Worm (Caenorhabditis elegans) whole organism, L3 larva: ENCODE measurements around the gene srh-178.
"Not testable (repeated sequence)": the region's sequence is repeated elsewhere in the genome, so short reads cannot be mapped to it uniquely, and the experiment has no call there.

ENCODE experiments used
- ZK546.5 ChIP-seq: sonication (generic microtip); optimal IDR thresholded peaks from 2 replicates; lab custom pipeline; 2017; ENCODE audit warnings: missing biosample characterization, missing genetic modification characterization
- aly-2 ChIP-seq: fragments of 150-350 bp; optimal IDR thresholded peaks from 2 replicates; lab custom pipeline; 2014; ENCODE audit warnings: missing biosample characterization, missing genetic modification characterization
- ama-1 ChIP-seq: fragments of 150-350 bp; optimal IDR thresholded peaks from 2 replicates; lab custom pipeline; 2018
- ceh-16 ChIP-seq: sonication (generic microtip); optimal IDR thresholded peaks from 2 replicates; lab custom pipeline; 2017; ENCODE audit warnings: missing biosample characterization, missing genetic modification characterization
- ceh-28 ChIP-seq: fragments of 150-350 bp; optimal IDR thresholded peaks from 2 replicates; lab custom pipeline; 2014; ENCODE audit warnings: missing biosample characterization, missing genetic modification reagents, missing genetic modification characterization
- ceh-9 ChIP-seq: sonication (generic microtip); optimal IDR thresholded peaks from 2 replicates; lab custom pipeline; 2018; ENCODE audit warnings: missing biosample characterization, missing genetic modification characterization
- egl-5 ChIP-seq: fragments of 150-350 bp; optimal IDR thresholded peaks from 2 replicates; lab custom pipeline; 2017; ENCODE audit warnings: missing biosample characterization, missing genetic modification reagents, missing genetic modification characterization, inconsistent platforms
- elt-1 ChIP-seq: fragments of 150-350 bp; optimal IDR thresholded peaks from 2 replicates; lab custom pipeline; 2014; ENCODE audit warnings: missing biosample characterization, missing genetic modification characterization
- elt-2 ChIP-seq: sonication (generic microtip); optimal IDR thresholded peaks from 2 replicates; lab custom pipeline; 2016; ENCODE audit warnings: missing genetic modification reagents, mild to moderate bottlenecking, missing genetic modification characterization, missing compliant biosample characterization
- elt-3 ChIP-seq, 3 experiments: fragments of 150-350 bp in 1 of 3; sonication (generic microtip) in 2 of 3; optimal IDR thresholded peaks; 2 replicates in 2 of 3; 4 replicates in 1 of 3; lab custom pipeline; 2014 to 2017; ENCODE audit warnings: missing biosample characterization in 3 of 3, missing genetic modification characterization in 3 of 3
- fkh-10 ChIP-seq: sonication (generic microtip); optimal IDR thresholded peaks from 2 replicates; lab custom pipeline; 2017; ENCODE audit warnings: missing biosample characterization, missing genetic modification reagents, missing genetic modification characterization
- fos-1 ChIP-seq: fragments of 150-350 bp; optimal IDR thresholded peaks from 2 replicates; lab custom pipeline; 2014; ENCODE audit warnings: missing biosample characterization, missing genetic modification characterization
- hmg-11 ChIP-seq: sonication (generic microtip); optimal IDR thresholded peaks from 2 replicates; lab custom pipeline; 2016; ENCODE audit warnings: missing genetic modification characterization, missing compliant biosample characterization
- lin-15B ChIP-seq: fragments of 150-350 bp; optimal IDR thresholded peaks from 2 replicates; lab custom pipeline; 2014; ENCODE audit warnings: missing biosample characterization, missing genetic modification characterization
- lin-39 ChIP-seq: fragments of 150-350 bp; optimal IDR thresholded peaks from 2 replicates; lab custom pipeline; 2018; ENCODE audit warnings: missing biosample characterization, missing genetic modification reagents, missing genetic modification characterization
- lsy-12 ChIP-seq: sonication (generic microtip); optimal IDR thresholded peaks from 2 replicates; lab custom pipeline; 2016; ENCODE audit warnings: mild to moderate bottlenecking, missing genetic modification characterization, missing compliant biosample characterization
- mdl-1 ChIP-seq: fragments of 150-350 bp; optimal IDR thresholded peaks from 2 replicates; lab custom pipeline; 2014; ENCODE audit warnings: missing biosample characterization, missing genetic modification characterization
- mml-1 ChIP-seq: fragments of 150-350 bp; sonication (generic microtip); optimal IDR thresholded peaks from 3 replicates; lab custom pipeline; 2014; ENCODE audit warnings: missing biosample characterization, missing genetic modification characterization
- nfya-1 ChIP-seq: sonication (generic microtip); optimal IDR thresholded peaks from 2 replicates; lab custom pipeline; 2017; ENCODE audit warnings: missing genetic modification characterization, mild to moderate bottlenecking, missing compliant biosample characterization, antibody characterized with exemption, moderate library complexity; ENCODE audit not compliant: insufficient read depth
- nhr-11 ChIP-seq: fragments of 150-350 bp; optimal IDR thresholded peaks from 2 replicates; lab custom pipeline; 2014; ENCODE audit warnings: missing biosample characterization, missing genetic modification characterization
- nhr-12 ChIP-seq: fragments of 150-350 bp; optimal IDR thresholded peaks from 2 replicates; lab custom pipeline; 2014; ENCODE audit warnings: missing biosample characterization, missing genetic modification characterization
- nhr-23 ChIP-seq: fragments of 150-350 bp; optimal IDR thresholded peaks from 2 replicates; lab custom pipeline; 2014; ENCODE audit warnings: missing biosample characterization, missing genetic modification reagents, missing genetic modification characterization
- nhr-28 ChIP-seq: fragments of 150-350 bp; optimal IDR thresholded peaks from 2 replicates; lab custom pipeline; 2014; ENCODE audit warnings: missing biosample characterization, missing genetic modification characterization
- nhr-67 ChIP-seq: fragments of 150-350 bp; optimal IDR thresholded peaks from 2 replicates; lab custom pipeline; 2014; ENCODE audit warnings: missing biosample characterization, missing genetic modification characterization
- nhr-76 ChIP-seq: fragments of 150-350 bp; sonication (generic microtip); optimal IDR thresholded peaks from 5 replicates; lab custom pipeline; 2014; ENCODE audit warnings: missing biosample characterization, missing genetic modification characterization
- nhr-77 ChIP-seq: fragments of 150-350 bp; optimal IDR thresholded peaks from 2 replicates; lab custom pipeline; 2014; ENCODE audit warnings: missing biosample characterization, missing genetic modification characterization
- pha-4 ChIP-seq: fragments of 150-350 bp; optimal IDR thresholded peaks from 2 replicates; lab custom pipeline; 2014; ENCODE audit warnings: missing biosample characterization, missing genetic modification reagents, missing genetic modification characterization
- pqm-1 ChIP-seq: fragments of 150-350 bp; optimal IDR thresholded peaks from 2 replicates; lab custom pipeline; 2017; ENCODE audit warnings: missing biosample characterization, missing genetic modification characterization, inconsistent platforms
- sea-2 ChIP-seq: fragments of 150-350 bp; sonication (generic microtip); optimal IDR thresholded peaks from 4 replicates; lab custom pipeline; 2014; ENCODE audit warnings: missing biosample characterization, missing genetic modification reagents, missing genetic modification characterization
- skn-1 ChIP-seq: fragments of 150-350 bp; optimal IDR thresholded peaks from 2 replicates; lab custom pipeline; 2014; ENCODE audit warnings: missing biosample characterization, missing genetic modification characterization
- snpc-4 ChIP-seq: fragments of 150-350 bp; optimal IDR thresholded peaks from 2 replicates; lab custom pipeline; 2014; ENCODE audit warnings: missing biosample characterization, missing genetic modification characterization
- unc-39 ChIP-seq: sonication (generic microtip); optimal IDR thresholded peaks from 4 replicates; lab custom pipeline; 2017; ENCODE audit warnings: missing biosample characterization, missing genetic modification characterization
- unc-62 ChIP-seq: fragments of 150-350 bp; sonication (generic microtip); optimal IDR thresholded peaks from 4 replicates; lab custom pipeline; 2014; ENCODE audit warnings: missing biosample characterization, missing genetic modification reagents, missing genetic modification characterization
- zag-1 ChIP-seq: fragments of 150-350 bp; optimal IDR thresholded peaks from 2 replicates; lab custom pipeline; 2014; ENCODE audit warnings: missing biosample characterization, missing genetic modification characterization
- ztf-11 ChIP-seq: fragments of 150-350 bp; optimal IDR thresholded peaks from 2 replicates; lab custom pipeline; 2014; ENCODE audit warnings: missing biosample characterization, missing genetic modification characterization
- ztf-4 ChIP-seq: fragments of 150-350 bp; optimal IDR thresholded peaks from 2 replicates; lab custom pipeline; 2014; ENCODE audit warnings: missing biosample characterization, missing genetic modification characterization

Gene srh-178

DNA sequence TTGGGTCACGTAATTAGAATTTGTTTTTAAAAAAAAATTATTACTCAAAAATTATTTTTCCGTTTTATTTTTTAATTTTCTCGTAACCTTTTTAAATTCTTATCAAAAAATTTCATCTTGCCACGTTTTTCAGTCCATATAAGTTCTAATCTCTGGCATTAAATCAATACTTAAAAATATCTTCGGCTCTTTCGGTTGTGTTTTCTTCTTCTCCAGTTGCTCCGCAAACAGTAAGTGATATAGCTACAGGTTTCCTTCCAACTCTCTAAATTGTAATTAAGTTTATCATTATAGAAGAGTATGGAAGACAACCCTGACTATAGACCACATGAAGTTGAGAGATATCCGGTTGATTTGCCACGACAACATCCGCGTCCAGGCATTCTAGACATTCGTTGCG, 36.0 kb downstream of the srh-178 start, which contains the start of gene ZK228.1:
Gene ZK228.1 (plus strand): TSS at position 301 of the 400 bp plus-strand sequence.
- TF ChIP-seq lin-15B (tag; lab: Kevin White, UChicago), result no peak
- no peak for TF ChIP-seq unc-62 (GFP tag; lab: Kevin White, UChicago)
- no peak for TF ChIP-seq fkh-10 (GFP tag; lab: Kevin White, UChicago)
- TF ChIP-seq ztf-11 (tag; lab: Kevin White, UChicago), result no peak
- TF ChIP-seq elt-2 (tag; lab: Kevin White, UChicago), result no peak
- TF ChIP-seq mdl-1, result no peak
- TF ChIP-seq egl-5 (tag; lab: Kevin White, UChicago), result no peak
- TF ChIP-seq hmg-11 (tag; lab: Kevin White, UChicago), result no peak
- no peak for TF ChIP-seq ceh-28 (tag; lab: Kevin White, UChicago)
- TF ChIP-seq nhr-28 (tag; lab: Kevin White, UChicago), result no peak
- no peak for TF ChIP-seq elt-3 (tag; optimal IDR thresholded peaks at IDR 0.05; lab: Kevin White, UChicago)

DNA sequence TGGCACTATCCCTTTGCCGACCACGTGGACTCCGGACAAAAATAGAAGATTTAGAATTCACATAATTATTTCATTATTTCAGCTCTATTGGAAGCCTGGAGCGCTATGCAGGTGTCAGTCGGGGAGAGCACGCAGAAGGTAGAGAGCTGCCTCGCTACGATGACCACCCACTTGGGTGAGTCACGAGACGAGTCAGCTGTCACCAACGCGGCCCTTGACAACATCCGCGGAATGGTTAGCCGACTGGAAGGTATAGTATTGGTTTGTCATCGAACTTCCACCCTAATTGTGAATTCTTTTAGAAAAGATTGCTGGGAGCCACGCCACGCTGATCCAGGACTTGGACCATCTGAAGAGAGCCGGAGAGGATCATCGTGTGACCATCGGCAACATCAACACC, 40.7 kb downstream of the srh-178 start, which contains the start of gene ZK262.9:
Gene ZK262.9 (plus strand): TSS at position 301 of the 400 bp plus-strand sequence.
- not testable (repeated sequence) for TF ChIP-seq elt-1 (tag; lab: Kevin White, UChicago); zag-1; ceh-16 (tag; lab: Kevin White, UChicago)
- TF ChIP-seq, all 47 proteins: peak for 0; not testable (repeated sequence) for 47

- TF ChIP-seq hmg-11 (tag; lab: Kevin White, UChicago) (no peak), mdl-1 (no peak), ceh-9 (tag; lab: Kevin White, UChicago) (no peak), aly-2 (tag; lab: Kevin White, UChicago) (no peak), nhr-67 (no peak), egl-5 (tag; lab: Kevin White, UChicago) (no peak), pha-4 (tag; lab: Kevin White, UChicago) (no peak), snpc-4 (tag; lab: Kevin White, UChicago) (no peak), fos-1 (tag; lab: Kevin White, UChicago) (no peak), nhr-76 (tag; lab: Kevin White, UChicago) (no peak), lin-39 (tag; lab: Kevin White, UChicago) (no peak), mml-1 (tag; lab: Kevin White, UChicago) (no peak), nhr-11 (tag; lab: Kevin White, UChicago) (no peak), sea-2 (GFP tag; lab: Kevin White, UChicago) (no peak), ztf-11 (tag; lab: Kevin White, UChicago) (no peak), ama-1 (lab: Kevin White, UChicago) (no peak), unc-39 (tag; lab: Kevin White, UChicago) (no peak), ZK546.5 (no peak), nhr-12 (tag; lab: Kevin White, UChicago) (no peak), nhr-23 (no peak)
These were observed 42.0 kb downstream of the srh-178 start, which contains the start of gene ZK262.8 for ce11 chrV:18438081-18438480. ZK262.8 (plus strand) TSS chrV:18438381.

DNA sequence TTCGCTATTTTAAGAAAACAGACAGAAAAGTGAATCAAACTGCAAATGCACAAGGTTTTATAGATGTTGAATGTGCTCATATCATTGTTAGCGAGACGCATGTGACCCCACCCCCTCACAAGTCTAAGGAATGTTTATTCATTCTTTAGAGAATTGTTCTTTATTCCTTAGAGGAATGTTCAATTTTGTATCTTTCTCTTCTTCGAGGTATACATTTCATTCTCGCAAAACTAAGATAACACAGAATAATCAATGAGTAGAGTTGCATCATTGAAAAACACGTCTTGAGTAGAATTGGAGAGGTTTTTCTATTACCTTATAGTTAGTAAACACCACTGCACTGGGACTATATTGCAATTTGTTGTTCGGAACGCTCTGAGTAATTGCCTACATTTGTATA, 45.2 kb downstream of the srh-178 start, which contains the start of gene ZK262.20:
Gene ZK262.20 (minus strand): TSS at position 101 of the 400 bp plus-strand sequence.
- TF ChIP-seq ama-1 (lab: Kevin White, UChicago) (no peak), ztf-4 (no peak), fos-1 (tag; lab: Kevin White, UChicago) (no peak), unc-39 (tag; lab: Kevin White, UChicago) (no peak), ceh-9 (tag; lab: Kevin White, UChicago) (no peak), ceh-28 (tag; lab: Kevin White, UChicago) (no peak), lsy-12 (tag; lab: Kevin White, UChicago) (no peak), nhr-77 (tag; lab: Kevin White, UChicago) (no peak), nhr-11 (tag; lab: Kevin White, UChicago) (no peak), unc-62 (GFP tag; lab: Kevin White, UChicago) (no peak), elt-1 (tag; lab: Kevin White, UChicago) (no peak), mml-1 (tag; lab: Kevin White, UChicago) (no peak), pqm-1 (tag; lab: Kevin White, UChicago) (no peak), nhr-28 (tag; lab: Kevin White, UChicago) (no peak), nfya-1 (tag; lab: Kevin White, UChicago) (no peak), nhr-23 (no peak), fkh-10 (GFP tag; lab: Kevin White, UChicago) (no peak), zag-1 (no peak), pha-4 (tag; lab: Kevin White, UChicago) (no peak), skn-1 (tag; lab: Kevin White, UChicago) (no peak)
